Fruit fly (Drosophila melanogaster) ovary, adult (tissue): Measurements from ENCODE around the gene Sap-r.

Source experiments
- CG17801 ChIP-seq: fragments of 200-800 bp; optimal IDR thresholded peaks from 2 replicates; lab custom pipeline; 2019; ENCODE audit warnings: missing biosample characterization, mild to moderate bottlenecking, missing genetic modification characterization, moderate library complexity; ENCODE audit not compliant: partially characterized antibody

Gene Sap-r

DNA sequence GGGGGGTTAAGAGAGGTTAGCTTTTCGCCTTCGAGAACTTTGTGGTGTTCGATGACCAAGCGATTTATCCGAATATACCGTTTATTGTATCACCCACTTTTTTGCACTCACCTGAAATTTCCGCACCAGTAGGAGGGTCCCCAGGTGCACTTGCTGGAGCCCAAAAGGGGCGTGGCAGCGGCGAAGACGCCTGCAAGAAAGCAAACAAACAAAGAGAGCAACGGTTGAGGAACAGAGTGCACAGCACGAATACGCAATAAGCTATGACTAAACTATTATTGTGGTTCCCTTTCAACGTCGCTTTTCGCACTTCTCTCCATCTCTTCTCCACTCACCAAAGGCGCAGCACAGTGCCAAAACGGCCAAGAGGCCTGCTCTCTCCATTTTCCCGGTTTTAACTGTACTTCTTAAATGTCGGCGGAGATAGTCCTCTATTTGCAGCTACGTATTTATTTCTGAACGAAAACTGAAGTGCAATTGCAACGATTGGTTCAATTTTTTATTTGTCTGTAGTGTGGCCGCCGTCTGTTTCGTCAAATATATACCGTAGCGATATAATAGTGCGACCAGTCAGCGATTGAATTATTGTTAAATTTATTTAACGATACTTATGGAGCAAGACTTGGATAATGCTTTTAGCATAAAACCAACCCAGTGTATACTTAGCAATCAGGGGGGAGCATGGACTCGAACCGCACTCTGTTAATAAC, at the start of gene Sap-r:
Gene Sap-r, minus strand, starts transcription at position 513 of the 710 bp plus-strand sequence.
- peak; percentile 53 for TF ChIP-seq CG17801 (GFP tag; lab: Kevin White, UChicago)

DNA sequence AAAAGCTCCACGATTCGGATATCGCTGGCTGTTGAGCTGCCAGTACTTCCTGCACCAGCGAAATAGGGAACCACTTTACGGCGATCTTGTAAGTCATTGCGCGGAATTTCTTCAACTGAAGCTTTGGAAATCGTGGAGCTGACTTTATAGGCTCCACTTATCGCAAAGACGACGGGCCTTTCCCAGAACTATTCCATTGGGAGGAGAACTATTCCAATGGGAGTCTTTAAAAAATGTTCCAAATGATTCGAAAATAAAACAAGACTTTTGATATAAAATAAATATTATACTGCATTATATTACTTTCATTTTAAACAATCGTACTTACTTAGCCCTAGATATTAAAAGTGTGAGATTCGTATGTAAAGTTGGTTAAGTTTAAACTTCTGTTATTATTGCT, 48.1 kb upstream of the Sap-r start, which contains the start of gene CG15550:
Gene CG15550, minus strand, starts transcription at position 101 of the 400 bp plus-strand sequence.
- no peak for TF ChIP-seq CG17801 (GFP tag; lab: Kevin White, UChicago)

DNA sequence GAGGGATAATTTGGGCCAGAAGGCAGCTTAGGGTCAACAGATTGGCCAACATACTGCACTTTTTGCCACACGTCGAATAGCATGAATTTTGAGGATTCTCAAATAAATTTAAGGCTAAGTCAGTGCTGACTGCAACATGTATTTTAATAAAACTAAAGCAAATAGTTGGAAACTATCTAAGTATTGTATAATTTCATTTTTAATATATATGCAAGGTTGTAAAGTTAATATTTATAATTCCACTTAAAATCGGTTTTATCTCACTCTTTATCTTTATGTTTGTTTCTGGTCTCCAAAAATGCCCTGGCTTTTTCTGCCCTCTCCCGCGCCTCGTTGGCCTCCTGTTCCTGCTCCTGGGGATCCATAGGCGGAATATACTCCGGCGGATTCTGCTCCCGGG, 47.5 kb upstream of the Sap-r start, which contains the start of gene CG15549:
Gene CG15549, minus strand, starts transcription at position 101 of the 400 bp plus-strand sequence.
- TF ChIP-seq CG17801 (GFP tag; lab: Kevin White, UChicago), result no peak

DNA sequence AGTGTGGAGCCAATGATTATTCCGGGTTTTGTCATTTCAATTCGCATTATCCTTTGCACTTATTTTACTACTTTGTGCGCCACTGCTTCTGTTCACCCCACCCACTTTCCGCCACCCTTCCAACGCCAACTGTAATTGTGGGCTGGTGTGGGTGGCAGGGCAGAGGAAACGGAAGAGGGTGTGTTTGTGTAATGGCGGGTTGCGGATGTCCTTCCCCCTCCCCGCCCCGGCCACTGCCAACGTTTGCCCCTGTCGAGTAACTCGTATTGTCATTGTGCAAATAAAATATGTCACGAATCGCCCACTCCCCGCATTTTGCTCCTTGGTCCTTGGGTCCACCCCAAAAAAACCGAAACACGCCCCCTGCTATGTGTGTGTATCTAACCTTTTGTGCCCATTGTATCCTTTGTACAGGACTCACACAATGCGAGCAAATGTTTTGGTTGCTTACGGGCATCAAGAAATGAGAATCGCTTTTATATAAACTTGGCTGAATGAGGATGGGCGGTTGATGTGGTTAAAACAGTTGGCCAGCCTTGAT, 45.1 kb upstream of the Sap-r start:
- no peak for TF ChIP-seq CG17801 (GFP tag; lab: Kevin White, UChicago)

DNA sequence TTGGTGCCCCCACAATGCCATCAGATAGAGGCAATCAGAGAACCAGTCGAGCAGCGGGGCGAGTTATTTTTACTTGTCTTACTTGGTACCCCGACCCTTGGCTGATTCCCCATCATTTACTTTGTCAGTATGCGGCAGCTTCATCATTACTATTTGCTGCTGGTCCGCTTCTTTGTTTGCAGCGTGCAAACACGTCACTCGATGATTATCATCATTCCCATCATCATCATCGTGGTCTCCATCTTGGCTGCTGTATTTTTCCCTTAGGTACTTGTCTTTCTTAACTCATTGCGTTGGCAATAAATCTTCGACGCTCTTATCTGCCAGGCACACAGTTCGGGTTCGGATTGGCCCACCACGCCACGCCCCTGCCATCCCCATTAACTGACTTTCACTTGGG, 43.2 kb upstream of the Sap-r start:
- no peak for TF ChIP-seq CG17801 (GFP tag; lab: Kevin White, UChicago)

DNA sequence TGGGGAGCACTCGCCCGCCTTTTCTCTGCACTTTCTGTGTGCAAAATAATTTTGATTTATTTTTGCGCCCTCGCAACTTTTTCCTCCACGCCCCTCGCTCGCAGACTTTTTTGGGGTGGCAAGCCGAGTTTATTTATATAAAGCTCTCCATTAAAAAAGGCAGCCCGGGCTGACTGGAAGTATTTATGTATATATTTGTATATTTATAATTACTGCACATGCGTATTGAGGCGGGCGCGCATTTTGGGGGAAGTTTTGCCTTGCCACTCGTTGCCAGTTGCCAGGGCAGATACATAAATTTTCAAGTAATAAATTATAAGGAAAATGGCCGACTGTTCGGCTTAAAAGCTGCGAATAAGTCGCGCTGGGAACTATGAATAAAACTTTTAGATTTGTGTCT, 39.8 kb upstream of the Sap-r start:
- no peak for TF ChIP-seq CG17801 (GFP tag; lab: Kevin White, UChicago)

DNA sequence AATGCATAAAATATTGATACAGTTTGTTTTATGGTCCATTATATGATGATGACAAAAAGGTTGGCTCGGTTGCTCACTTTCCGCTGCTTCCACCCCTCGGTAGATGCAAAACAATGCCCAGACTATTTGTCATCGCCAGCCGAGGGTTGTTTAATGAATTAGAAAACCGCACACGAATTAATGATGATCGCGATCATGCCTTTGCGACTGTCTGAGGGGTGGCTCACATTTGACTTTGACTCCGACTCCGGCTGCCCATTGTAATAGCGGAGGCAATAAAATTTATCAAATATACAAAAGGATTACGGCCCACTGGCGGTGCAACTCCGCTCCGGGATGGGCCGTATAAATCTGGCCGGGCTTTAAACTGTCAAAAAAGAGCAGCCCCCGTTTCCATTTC, 37.2 kb upstream of the Sap-r start:
- no peak for TF ChIP-seq CG17801 (GFP tag; lab: Kevin White, UChicago)

DNA sequence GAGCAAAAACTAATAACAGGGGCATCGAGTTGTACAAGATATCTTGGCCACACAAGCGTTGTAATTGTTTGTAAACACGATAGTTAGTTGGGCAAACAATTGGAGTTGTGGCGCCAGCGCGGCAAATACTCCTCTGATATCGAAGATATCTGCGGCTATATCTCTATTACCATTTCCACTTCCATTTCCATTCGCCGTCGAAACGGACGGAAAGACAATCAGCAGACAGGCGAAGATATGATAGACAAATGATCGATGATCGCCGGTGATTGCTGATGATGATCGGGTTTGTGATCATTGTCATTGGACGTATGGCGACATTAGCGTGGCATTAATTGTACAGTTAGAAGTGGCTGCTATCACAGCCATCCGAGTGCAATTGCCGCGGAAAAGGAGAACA, 36.6 kb upstream of the Sap-r start:
- no peak for TF ChIP-seq CG17801 (GFP tag; lab: Kevin White, UChicago)

DNA sequence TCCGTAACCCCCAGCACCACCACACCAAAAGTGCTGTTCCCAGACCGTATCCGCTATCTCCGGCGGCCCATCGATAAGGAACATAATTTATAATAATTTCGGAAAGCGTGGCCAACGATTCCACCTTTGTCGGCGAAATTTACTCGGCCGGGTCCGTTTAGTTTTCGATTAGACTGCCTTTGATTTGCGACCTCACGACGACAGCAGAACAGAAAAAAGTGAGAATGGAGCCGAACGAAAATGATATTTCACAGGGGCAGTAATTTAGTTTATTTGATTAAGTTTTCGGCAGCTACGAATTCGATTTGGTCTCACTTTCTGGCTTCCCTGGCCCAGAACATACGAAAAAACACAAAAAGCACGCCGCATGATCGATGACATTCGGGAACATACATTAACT, 34.7 kb upstream of the Sap-r start:
- no peak for TF ChIP-seq CG17801 (GFP tag; lab: Kevin White, UChicago)

DNA sequence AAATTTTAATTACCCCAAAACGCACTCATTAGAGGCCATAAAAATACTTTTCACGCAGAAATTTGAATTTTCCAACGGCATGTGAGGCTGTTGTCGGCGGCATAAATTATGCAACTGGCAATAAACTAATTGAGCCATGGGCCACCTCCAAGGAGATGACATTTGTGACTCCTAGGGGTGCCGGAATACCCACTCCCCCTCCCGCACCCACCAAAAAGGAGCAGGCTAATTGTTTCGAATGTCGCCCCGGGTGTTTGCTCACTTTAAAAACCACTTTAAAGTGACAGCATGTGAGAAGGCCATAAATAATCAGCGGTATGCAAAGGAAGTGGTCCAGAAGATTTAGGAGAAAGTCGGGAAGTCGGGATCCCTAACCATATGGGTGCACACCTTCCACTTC, 33.6 kb upstream of the Sap-r start:
- TF ChIP-seq CG17801 (GFP tag; lab: Kevin White, UChicago), result no peak

DNA sequence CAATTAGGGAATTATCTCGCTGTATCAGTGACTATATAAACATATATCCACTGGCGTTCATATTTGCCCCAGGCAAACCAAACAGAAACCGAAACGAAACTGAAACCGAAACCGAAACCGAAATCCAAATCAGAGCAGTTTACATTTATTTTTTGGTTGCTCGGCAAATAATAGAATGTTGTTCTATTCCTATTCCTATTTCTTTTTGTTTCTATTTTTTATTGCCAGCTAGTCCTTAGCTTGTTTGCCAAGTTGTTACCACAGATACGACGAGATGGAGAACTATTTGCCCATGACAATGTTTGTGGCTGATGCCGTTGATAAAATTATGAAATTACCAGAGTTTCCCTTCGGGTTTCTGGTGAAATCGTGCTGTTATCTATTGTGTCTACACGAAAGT, 30.0 kb upstream of the Sap-r start:
- no peak for TF ChIP-seq CG17801 (GFP tag; lab: Kevin White, UChicago)

DNA sequence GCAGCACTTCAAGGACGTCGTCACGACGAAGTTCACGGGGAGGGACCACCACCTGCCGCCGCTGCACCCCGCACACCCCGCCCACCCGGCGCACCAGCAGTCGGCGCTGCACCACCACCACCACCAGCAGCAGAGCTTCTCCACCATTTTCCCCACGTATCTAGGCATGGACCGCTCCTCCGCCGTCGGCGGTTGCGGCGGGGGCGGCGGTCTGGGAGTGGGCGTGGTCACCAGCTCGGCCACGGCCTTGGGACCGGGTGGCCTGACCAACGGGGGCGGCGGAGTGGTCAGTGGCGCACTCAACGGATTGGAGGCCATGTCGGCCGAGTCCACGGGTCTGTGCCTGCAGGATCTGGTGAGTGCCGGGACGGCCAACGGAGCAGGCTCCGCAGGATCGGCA, 27.2 kb upstream of the Sap-r start:
- TF ChIP-seq CG17801 (GFP tag; lab: Kevin White, UChicago), result no peak

DNA sequence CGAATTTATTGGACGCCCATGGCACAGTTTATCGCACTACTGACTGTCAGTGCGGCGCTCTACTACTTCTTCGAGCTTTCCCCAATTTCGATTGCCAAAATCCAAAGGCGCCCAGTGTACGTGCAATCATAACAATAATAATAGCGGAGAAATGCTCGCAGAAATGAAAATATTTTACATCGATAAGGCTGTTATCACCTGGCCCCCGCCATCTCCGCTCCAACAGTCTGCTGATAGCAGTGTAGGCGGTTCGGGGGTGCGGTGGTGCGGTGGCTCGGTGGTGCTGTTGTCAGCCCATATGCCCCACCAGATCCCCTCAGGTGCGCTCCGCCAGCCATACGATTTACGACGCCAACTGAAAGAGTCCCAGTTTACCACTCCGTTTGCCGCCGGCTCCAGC, 26.4 kb upstream of the Sap-r start:
- no peak for TF ChIP-seq CG17801 (GFP tag; lab: Kevin White, UChicago)

DNA sequence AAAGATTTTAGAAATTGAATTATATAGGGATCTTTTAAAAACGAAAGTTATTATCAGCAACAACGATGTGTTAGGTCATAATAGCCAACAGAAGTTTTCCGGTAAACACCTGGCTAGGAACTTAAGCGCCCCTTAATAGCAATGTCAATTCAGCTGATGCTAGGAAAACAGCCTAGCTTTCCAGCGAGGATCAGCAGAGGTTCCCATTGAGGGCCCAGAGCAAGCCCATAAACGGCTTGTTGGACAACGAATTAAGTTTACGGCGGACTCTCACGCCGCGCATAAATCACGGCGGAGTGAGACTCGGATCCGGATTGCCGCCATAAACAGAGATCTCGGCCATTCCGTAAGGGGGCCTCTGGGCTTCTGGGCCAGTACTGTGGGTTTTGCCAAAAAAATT, 24.8 kb upstream of the Sap-r start:
- TF ChIP-seq CG17801 (GFP tag; lab: Kevin White, UChicago), result no peak

DNA sequence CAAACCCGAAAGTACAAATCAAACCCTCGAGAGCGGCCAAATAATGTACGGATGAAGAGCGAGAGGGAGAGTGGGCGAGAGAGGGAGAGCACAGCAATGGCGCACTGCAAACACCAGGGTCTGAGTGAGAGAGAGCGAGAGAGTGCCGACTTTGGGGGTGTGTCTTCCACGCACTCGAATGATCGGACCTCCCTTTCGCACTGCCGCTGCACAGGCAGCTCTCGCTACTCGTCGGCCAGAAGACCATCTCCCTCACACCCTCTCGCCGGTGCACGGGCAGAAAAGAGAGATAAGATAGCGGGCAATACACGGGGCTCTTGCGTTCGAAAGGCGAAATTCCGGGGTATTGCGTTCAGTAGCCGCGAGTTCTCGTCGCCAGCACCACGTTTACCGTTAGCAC, 23.5 kb upstream of the Sap-r start, which contains the start of gene Ptx1:
Gene Ptx1, plus strand, starts transcription at position 353 of the 400 bp plus-strand sequence.
- no peak for TF ChIP-seq CG17801 (GFP tag; lab: Kevin White, UChicago)

DNA sequence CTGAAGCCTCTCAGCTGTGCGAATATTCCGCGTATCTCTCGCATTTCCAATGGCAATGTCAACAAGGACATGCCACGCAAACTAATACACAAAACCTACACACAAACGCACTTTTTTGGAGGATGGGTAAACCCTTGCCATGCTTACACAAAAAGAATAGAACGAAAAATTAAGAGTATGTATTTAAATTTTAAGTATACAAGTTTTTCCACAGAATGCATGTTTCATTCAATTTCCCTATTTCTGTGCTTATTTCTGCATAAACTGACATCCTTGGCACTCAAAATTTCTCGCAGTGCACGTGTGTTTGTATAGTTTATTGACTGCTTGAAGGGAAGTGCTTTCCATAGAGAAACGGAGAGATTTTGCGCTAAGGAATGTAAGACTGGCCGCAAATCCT, 21.0 kb upstream of the Sap-r start:
- no peak for TF ChIP-seq CG17801 (GFP tag; lab: Kevin White, UChicago)
